Worm (Caenorhabditis elegans): ENCODE data around the gene F55F10.1.

Gene F55F10.1

DNA sequence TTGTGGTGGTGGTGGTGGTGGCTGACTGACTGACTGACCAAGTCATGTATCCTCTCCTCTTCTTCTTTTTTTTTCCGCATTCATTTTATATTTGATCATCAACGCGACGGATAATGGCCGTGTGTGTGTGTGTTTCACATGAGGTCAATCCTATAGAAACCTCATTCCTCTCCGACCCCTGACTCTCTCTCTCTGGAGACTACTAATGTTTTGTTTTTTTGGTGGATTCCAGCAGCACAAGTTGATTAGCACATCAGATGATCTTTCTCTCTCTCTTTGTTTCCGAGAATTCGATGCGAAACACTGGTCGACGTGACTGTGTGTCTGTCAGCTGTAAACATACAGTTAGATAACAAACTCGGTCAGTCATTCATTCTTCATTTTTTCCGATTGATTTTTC, 44.5 kb downstream of the F55F10.1 start, which contains the start of gene Y24D9A.7:
Gene Y24D9A.7 (minus strand): TSS at position 46 of the 400 bp plus-strand sequence.
- TF ChIP-seq aly-2 (tag; optimal IDR thresholded peaks at IDR 0.05): no peak
- no peak for TF ChIP-seq mbf-1 (tag; optimal IDR thresholded peaks at IDR 0.05)
- TF ChIP-seq lin-39 (tag; optimal IDR thresholded peaks at IDR 0.05): no peak
- no peak for TF ChIP-seq sem-4 (tag; optimal IDR thresholded peaks at IDR 0.05)
- TF ChIP-seq zag-1 (tag; optimal IDR thresholded peaks at IDR 0.05): no peak
- peak; percentile 3 for TF ChIP-seq ztf-4 (tag; optimal IDR thresholded peaks at IDR 0.05)
- peak; percentile 48 for TF ChIP-seq fos-1 (tag; optimal IDR thresholded peaks at IDR 0.05)
- no peak for TF ChIP-seq ceh-82 (tag; optimal IDR thresholded peaks at IDR 0.05)
- peak; percentile 74 for TF ChIP-seq nhr-129 (tag; optimal IDR thresholded peaks at IDR 0.05)
- TF ChIP-seq lin-11 (tag; optimal IDR thresholded peaks at IDR 0.05): no peak
- peak; percentile 29 for TF ChIP-seq nhr-21 (tag; optimal IDR thresholded peaks at IDR 0.05)
- no peak for TF ChIP-seq egl-27 (tag; optimal IDR thresholded peaks at IDR 0.05)
- TF ChIP-seq mdl-1 (tag; optimal IDR thresholded peaks at IDR 0.05): no peak
- TF ChIP-seq F13H6.1 (tag; optimal IDR thresholded peaks at IDR 0.05): peak; percentile 13
- TF ChIP-seq unc-39 (tag; optimal IDR thresholded peaks at IDR 0.05): no peak
- no peak for TF ChIP-seq ztf-11 (tag; optimal IDR thresholded peaks at IDR 0.05)
- TF ChIP-seq nhr-77 (tag; optimal IDR thresholded peaks at IDR 0.05): no peak
- no peak for TF ChIP-seq mab-5 (tag; optimal IDR thresholded peaks at IDR 0.05)
- no peak for TF ChIP-seq dmd-4 (tag; optimal IDR thresholded peaks at IDR 0.05)
- no peak for TF ChIP-seq nhr-23 (tag; optimal IDR thresholded peaks at IDR 0.05)
- TF ChIP-seq snpc-4 (tag; optimal IDR thresholded peaks at IDR 0.05): no peak
- TF ChIP-seq ztf-1 (GFP tag; conservative IDR thresholded peaks at IDR 0.05): 0 out of 2 replicates have a peak, but pooled peaks have one; percentile 67
- TF ChIP-seq alr-1 (tag; optimal IDR thresholded peaks at IDR 0.05): no peak
- peak; percentile 55 for TF ChIP-seq crh-2 (tag; optimal IDR thresholded peaks at IDR 0.05)
- TF ChIP-seq ceh-16 (tag; optimal IDR thresholded peaks at IDR 0.05): no peak
- no peak for TF ChIP-seq nhr-11 (tag; optimal IDR thresholded peaks at IDR 0.05)
- no peak for TF ChIP-seq sma-3 (GFP tag; optimal IDR thresholded peaks at IDR 0.05)
- TF ChIP-seq nhr-10 (tag; optimal IDR thresholded peaks at IDR 0.05): no peak
- TF ChIP-seq C34F6.9 (tag; optimal IDR thresholded peaks at IDR 0.05): no peak
- no peak for TF ChIP-seq lin-13 (GFP tag; optimal IDR thresholded peaks at IDR 0.05)
- TF ChIP-seq gmeb-1 (tag; optimal IDR thresholded peaks at IDR 0.05): peak; percentile 17
- no peak for TF ChIP-seq peb-1 (tag; optimal IDR thresholded peaks at IDR 0.05)
- TF ChIP-seq nhr-12 (tag; optimal IDR thresholded peaks at IDR 0.05): no peak
- peak; percentile 52 for TF ChIP-seq sma-9 (GFP tag; optimal IDR thresholded peaks at IDR 0.05)
- no peak for TF ChIP-seq sma-9 (tag; optimal IDR thresholded peaks at IDR 0.05)
- no peak for TF ChIP-seq nhr-6 (tag; optimal IDR thresholded peaks at IDR 0.05)
- no peak for TF ChIP-seq skn-1 (tag; optimal IDR thresholded peaks at IDR 0.05)
- TF ChIP-seq lsy-2 (tag; optimal IDR thresholded peaks at IDR 0.05): peak in 1 of 2 experiments; percentile 8
- TF ChIP-seq Y55F3AM.14 (GFP tag; optimal IDR thresholded peaks at IDR 0.05): no peak
- TF ChIP-seq blmp-1 (tag; optimal IDR thresholded peaks at IDR 0.05; ENCODE audit: insufficient read depth): no peak
- no peak for TF ChIP-seq nhr-237 (tag; optimal IDR thresholded peaks at IDR 0.05)
- TF ChIP-seq nhr-25 (tag; optimal IDR thresholded peaks at IDR 0.05): no peak
- TF ChIP-seq ZK546.5 (tag; optimal IDR thresholded peaks at IDR 0.05): no peak
- no peak for TF ChIP-seq unc-55 (GFP tag; optimal IDR thresholded peaks at IDR 0.05)

DNA sequence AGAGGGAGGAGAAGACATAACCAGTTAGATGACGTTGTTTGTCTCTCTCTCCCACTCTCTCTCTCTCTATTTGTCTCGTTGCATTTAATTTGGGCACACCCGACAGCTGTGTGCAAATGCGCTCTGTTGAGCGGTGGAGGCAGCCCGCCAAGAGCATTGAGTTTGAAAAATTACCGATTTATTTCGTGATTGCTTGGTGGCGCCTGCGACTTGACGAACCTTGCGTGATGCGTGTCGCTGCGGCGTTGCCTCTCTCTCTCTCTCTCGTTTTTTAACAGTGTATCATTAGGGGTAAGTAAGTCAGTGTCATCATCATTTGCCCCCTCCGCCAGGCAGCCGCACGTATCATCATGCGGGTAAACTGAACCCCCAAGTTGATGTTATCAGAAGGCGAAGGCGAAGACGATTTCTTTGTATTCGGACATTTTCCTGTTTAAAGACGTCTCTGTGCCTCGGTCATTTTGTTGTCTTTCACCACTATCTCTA, 45.5 kb downstream of the F55F10.1 start:
- TF ChIP-seq nhr-25 (tag; optimal IDR thresholded peaks at IDR 0.05): peak; percentile 57
- TF ChIP-seq unc-55 (GFP tag; optimal IDR thresholded peaks at IDR 0.05): peak; percentile 89
- TF ChIP-seq nhr-237 (tag; optimal IDR thresholded peaks at IDR 0.05): no peak
- TF ChIP-seq nhr-10 (tag; optimal IDR thresholded peaks at IDR 0.05): no peak
- TF ChIP-seq ztf-11 (tag; optimal IDR thresholded peaks at IDR 0.05): no peak
- TF ChIP-seq crh-2 (tag; optimal IDR thresholded peaks at IDR 0.05): peak; percentile 21
- TF ChIP-seq zag-1 (tag; optimal IDR thresholded peaks at IDR 0.05): peak; percentile 25
- TF ChIP-seq lin-13 (GFP tag; optimal IDR thresholded peaks at IDR 0.05): peak; percentile 80
- no peak for TF ChIP-seq nhr-12 (tag; optimal IDR thresholded peaks at IDR 0.05)
- TF ChIP-seq sma-9 (GFP tag; optimal IDR thresholded peaks at IDR 0.05): peak; percentile 63
- no peak for TF ChIP-seq sma-9 (tag; optimal IDR thresholded peaks at IDR 0.05)
- TF ChIP-seq nhr-129 (tag; optimal IDR thresholded peaks at IDR 0.05): peak; percentile 85
- TF ChIP-seq unc-62 (GFP tag; optimal IDR thresholded peaks at IDR 0.05): no peak
- TF ChIP-seq elt-1 (tag; optimal IDR thresholded peaks at IDR 0.05): no peak
- TF ChIP-seq ceh-16 (tag; optimal IDR thresholded peaks at IDR 0.05): peak; percentile 19
- TF ChIP-seq peb-1 (tag; optimal IDR thresholded peaks at IDR 0.05): no peak
- no peak for TF ChIP-seq aly-2 (tag; optimal IDR thresholded peaks at IDR 0.05)
- no peak for TF ChIP-seq unc-39 (tag; optimal IDR thresholded peaks at IDR 0.05)
- peak; percentile 19 for TF ChIP-seq gmeb-1 (tag; optimal IDR thresholded peaks at IDR 0.05)
- no peak for TF ChIP-seq R02D3.7 (tag; optimal IDR thresholded peaks at IDR 0.05)
- no peak for TF ChIP-seq nhr-23 (tag; optimal IDR thresholded peaks at IDR 0.05)
- TF ChIP-seq ztf-1 (GFP tag; conservative IDR thresholded peaks at IDR 0.05): no peak
- TF ChIP-seq nhr-21 (tag; optimal IDR thresholded peaks at IDR 0.05): peak; percentile 30
- peak; percentile 76 for TF ChIP-seq fos-1 (tag; optimal IDR thresholded peaks at IDR 0.05)
- peak; percentile 60 for TF ChIP-seq F13H6.1 (tag; optimal IDR thresholded peaks at IDR 0.05)
- peak; percentile 38 for TF ChIP-seq nhr-6 (tag; optimal IDR thresholded peaks at IDR 0.05)
- peak; percentile 67 for TF ChIP-seq lin-11 (tag; optimal IDR thresholded peaks at IDR 0.05)
- peak; percentile 36 for TF ChIP-seq blmp-1 (tag; optimal IDR thresholded peaks at IDR 0.05; ENCODE audit: insufficient read depth)
- no peak for TF ChIP-seq egl-27 (tag; optimal IDR thresholded peaks at IDR 0.05)
- TF ChIP-seq elt-3 (tag; optimal IDR thresholded peaks at IDR 0.05): no peak
- TF ChIP-seq snpc-4 (tag; optimal IDR thresholded peaks at IDR 0.05): no peak
- peak; percentile 63 for TF ChIP-seq sma-3 (GFP tag; optimal IDR thresholded peaks at IDR 0.05)
- TF ChIP-seq dmd-4 (tag; optimal IDR thresholded peaks at IDR 0.05): no peak
- TF ChIP-seq nhr-11 (tag; optimal IDR thresholded peaks at IDR 0.05): no peak
- no peak for TF ChIP-seq skn-1 (tag; optimal IDR thresholded peaks at IDR 0.05)
- no peak for TF ChIP-seq ama-1 (optimal IDR thresholded peaks at IDR 0.05)
- no peak for TF ChIP-seq alr-1 (tag; optimal IDR thresholded peaks at IDR 0.05)
- no peak for TF ChIP-seq ceh-82 (tag; optimal IDR thresholded peaks at IDR 0.05)
